Worm (Caenorhabditis elegans) whole organism, L4/young adult: ENCODE results near the gene C08B6.11.

Experiments
- W03F9.2 ChIP-seq: fragments of 150-350 bp; optimal IDR thresholded peaks from 2 replicates; lab custom pipeline; 2014; ENCODE audit warnings: missing biosample characterization, missing genetic modification characterization
- him-1 ChIP-seq: sonication (generic microtip); optimal IDR thresholded peaks from 2 replicates; lab custom pipeline; 2016; ENCODE audit warnings: missing genotype, missing genetic modification reagents, missing genetic modification characterization, missing compliant biosample characterization

- TF ChIP-seq W03F9.2 (tag; lab: Kevin White, UChicago) (no peak), him-1 (tag; lab: Kevin White, UChicago) (no peak)
Observed at ce11 chrV:10060039-10060438, 47.4 kb upstream of the C08B6.11 start.
